Worm (Caenorhabditis elegans): ENCODE results near the gene irld-6.

DNA sequence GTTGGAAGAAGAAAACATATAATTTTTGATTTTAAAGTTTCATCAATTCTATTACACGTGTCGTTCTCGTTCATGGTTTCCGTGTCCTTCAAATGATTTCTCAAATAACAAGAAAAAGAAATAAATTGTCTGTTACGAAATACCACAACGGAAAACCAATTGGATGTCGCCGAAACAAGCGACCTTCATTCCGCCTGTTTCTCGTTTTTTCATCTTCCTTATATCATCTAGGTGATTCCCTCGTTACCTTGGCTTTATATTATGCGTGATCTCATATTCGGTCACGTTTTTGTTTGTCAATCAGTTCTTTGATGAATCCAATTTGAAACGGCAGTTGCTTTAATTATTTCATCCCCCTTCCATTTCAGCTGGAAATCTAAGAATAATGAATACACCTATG, 530 bp upstream of the irld-6 start:
- TF ChIP-seq aly-2 (tag; optimal IDR thresholded peaks at IDR 0.05): no peak
- TF ChIP-seq ceh-82 (tag; optimal IDR thresholded peaks at IDR 0.05): no peak
- TF ChIP-seq nhr-23 (tag; optimal IDR thresholded peaks at IDR 0.05): no peak
- no peak for TF ChIP-seq crh-2 (tag; optimal IDR thresholded peaks at IDR 0.05)
- no peak for TF ChIP-seq Y55F3AM.14 (GFP tag; optimal IDR thresholded peaks at IDR 0.05)
- no peak for TF ChIP-seq ama-1 (optimal IDR thresholded peaks at IDR 0.05)
- TF ChIP-seq unc-39 (tag; optimal IDR thresholded peaks at IDR 0.05): no peak
- TF ChIP-seq lsy-2 (tag; optimal IDR thresholded peaks at IDR 0.05): no peak
- TF ChIP-seq snpc-4 (tag; optimal IDR thresholded peaks at IDR 0.05): no peak
- TF ChIP-seq lin-13 (GFP tag; optimal IDR thresholded peaks at IDR 0.05): no peak
- no peak for TF ChIP-seq egl-27 (tag; optimal IDR thresholded peaks at IDR 0.05)

Data from whole organism, L2 larva.